Worm (Caenorhabditis elegans): ENCODE data around the gene tth-1.

tth-1 gene

ce11 chrX:8423633-8424032, at the start of gene tth-1:
Gene tth-1, minus strand, starts transcription at chrX:8423733.
- TF ChIP-seq hlh-17 (GFP tag; optimal IDR thresholded peaks at IDR 0.05; ENCODE audit: borderline replicate concordance) (no peak), nhr-19 (GFP tag; conservative IDR thresholded peaks at IDR 0.05) (no peak), tbx-2 (tag; optimal IDR thresholded peaks at IDR 0.05) (no peak), ceh-88 (GFP tag; IDR thresholded peaks at IDR 0.05) (no peak), hlh-4 (tag; optimal IDR thresholded peaks at IDR 0.05) (no peak), pqm-1 (tag; optimal IDR thresholded peaks at IDR 0.05) (no peak), lin-13 (GFP tag; optimal IDR thresholded peaks at IDR 0.05) (no peak), hpl-2 (GFP tag; optimal IDR thresholded peaks at IDR 0.05) (no peak), unc-98 (GFP tag; IDR thresholded peaks at IDR 0.05) (no peak)

ce11 chrX:8470126-8470772, 46.7 kb upstream of the tth-1 start, which contains the start of gene mec-10:
Gene mec-10, minus strand, starts transcription at chrX:8470314.
- TF ChIP-seq mab-9 (GFP tag; IDR thresholded peaks at IDR 0.05) (no peak), snu-23 (GFP tag; optimal IDR thresholded peaks at IDR 0.05) (no peak), elt-2 (tag; optimal IDR thresholded peaks at IDR 0.05) (peak; percentile 95), lir-3 (tag; optimal IDR thresholded peaks at IDR 0.05; ENCODE audit: poor library complexity) (no peak), pag-3 (tag; optimal IDR thresholded peaks at IDR 0.05; ENCODE audit: borderline replicate concordance, insufficient read depth) (no peak), mdl-1 (tag; optimal IDR thresholded peaks at IDR 0.05) (peak in 1 of 2 experiments; percentile 33), C34B4.2 (tag; optimal IDR thresholded peaks at IDR 0.05) (no peak), lin-39 (tag; optimal IDR thresholded peaks at IDR 0.05) (no peak), nhr-71 (tag; optimal IDR thresholded peaks at IDR 0.05) (peak; percentile 14), lin-35 (GFP tag; optimal IDR thresholded peaks at IDR 0.05) (peak in 1 of 2 experiments; percentile 41), ceh-88 (GFP tag; IDR thresholded peaks at IDR 0.05) (no peak), pax-3 (tag; optimal IDR thresholded peaks at IDR 0.05) (no peak), unc-86 (tag; optimal IDR thresholded peaks at IDR 0.05) (peak; percentile 52), lin-13 (GFP tag; optimal IDR thresholded peaks at IDR 0.05) (no peak), fkh-10 (GFP tag; optimal IDR thresholded peaks at IDR 0.05) (no peak), grh-1 (GFP tag; IDR thresholded peaks at IDR 0.05) (no peak), efl-1 (optimal IDR thresholded peaks at IDR 0.05) (no peak), efl-1 (GFP tag; optimal IDR thresholded peaks at IDR 0.05 in 1 of 2) (peak in 1 of 2 experiments; percentile 31), ama-1 (optimal IDR thresholded peaks at IDR 0.05) (no peak), unc-130 (tag; optimal IDR thresholded peaks at IDR 0.05) (no peak), fkh-4 (tag; optimal IDR thresholded peaks at IDR 0.05; ENCODE audit: borderline replicate concordance) (no peak), nhr-47 (tag; optimal IDR thresholded peaks at IDR 0.05) (no peak)

- peak; percentile 57 for TF ChIP-seq blmp-1 (tag; optimal IDR thresholded peaks at IDR 0.05)
- TF ChIP-seq fkh-8 (tag; optimal IDR thresholded peaks at IDR 0.05) = no peak
- no peak for TF ChIP-seq snpc-4 (tag; optimal IDR thresholded peaks at IDR 0.05)
- TF ChIP-seq ama-1 (optimal IDR thresholded peaks at IDR 0.05) = no peak
- no peak for TF ChIP-seq swsn-7 (tag; optimal IDR thresholded peaks at IDR 0.05)
- TF ChIP-seq nhr-85 (tag) = no peak
Observed at ce11 chrX:8463889-8464444, 40.4 kb upstream of the tth-1 start.

ce11 chrX:8463085-8463645, 39.6 kb upstream of the tth-1 start, which contains the start of gene F16F9.4:
Gene F16F9.4, minus strand, starts transcription at chrX:8463360.
- no peak for TF ChIP-seq hlh-17 (GFP tag; optimal IDR thresholded peaks at IDR 0.05; ENCODE audit: borderline replicate concordance)
- TF ChIP-seq elt-2 (tag; optimal IDR thresholded peaks at IDR 0.05) = peak; percentile 54
- no peak for TF ChIP-seq fkh-4 (tag; optimal IDR thresholded peaks at IDR 0.05; ENCODE audit: borderline replicate concordance)
- no peak for TF ChIP-seq efl-1 (optimal IDR thresholded peaks at IDR 0.05)
- TF ChIP-seq efl-1 (GFP tag; optimal IDR thresholded peaks at IDR 0.05 in 1 of 2) = peak in 1 of 2 experiments; percentile 68
- no peak for TF ChIP-seq ceh-88 (GFP tag; IDR thresholded peaks at IDR 0.05)

Measured in whole organism, L1 larva.